Worm (Caenorhabditis elegans) whole organism, L4 larva: Measurements from ENCODE around the gene srh-70.

Source experiments
- F37D6.2 ChIP-seq: sonication (generic microtip); optimal IDR thresholded peaks from 2 replicates; lab custom pipeline; 2016; ENCODE audit warnings: mild to moderate bottlenecking, missing genetic modification characterization, missing compliant biosample characterization
- R02D3.7 ChIP-seq: fragments of 150-350 bp; sonication (generic microtip); optimal IDR thresholded peaks from 3 replicates; lab custom pipeline; 2014; ENCODE audit warnings: missing biosample characterization, missing genetic modification characterization
- Y75B8A.6 ChIP-seq: fragments of 200-800 bp; sonication (Bioruptor generic); IDR thresholded peaks from 2 replicates; pipeline ENCODE4 v1.3.6; 2022; ENCODE audit warnings: missing genetic modification reagents, missing genetic modification characterization, missing compliant biosample characterization
- aly-2 ChIP-seq: sonication (generic microtip); optimal IDR thresholded peaks from 2 replicates; lab custom pipeline; 2018; ENCODE audit warnings: missing biosample characterization, missing genetic modification characterization
- ama-1 ChIP-seq: fragments of 150-350 bp; optimal IDR thresholded peaks from 2 replicates; lab custom pipeline; 2014; ENCODE audit warnings: inconsistent platforms, mixed read lengths
- attf-4 ChIP-seq: sonication (generic microtip); optimal IDR thresholded peaks from 3 replicates; lab custom pipeline; 2017; ENCODE audit warnings: missing biosample characterization, missing genetic modification characterization
- ceh-82 ChIP-seq: sonication (generic microtip); optimal IDR thresholded peaks from 2 replicates; lab custom pipeline; 2017; ENCODE audit warnings: missing biosample characterization, missing genetic modification characterization
- daf-12 ChIP-seq: fragments of 150-350 bp; optimal IDR thresholded peaks from 2 replicates; lab custom pipeline; 2014; ENCODE audit warnings: missing biosample characterization, missing genetic modification reagents, missing genetic modification characterization
- daf-19 ChIP-seq: fragments of 200-800 bp; sonication (Bioruptor generic); conservative IDR thresholded peaks from 2 replicates; pipeline ENCODE4 v1.3.6; 2022; ENCODE audit warnings: missing genetic modification characterization, missing compliant biosample characterization
- dmd-6 ChIP-seq: fragments of 200-800 bp; sonication (Bioruptor generic); IDR thresholded peaks from 2 replicates; pipeline ENCODE4 v1.3.6; 2022; ENCODE audit warnings: missing genetic modification reagents, missing genetic modification characterization, missing compliant biosample characterization
- dmd-8 ChIP-seq: fragments of 200-800 bp; sonication (Bioruptor generic); IDR thresholded peaks from 2 replicates; pipeline ENCODE4 v1.3.6; 2022; ENCODE audit warnings: missing genetic modification characterization, missing compliant biosample characterization
- dpl-1 ChIP-seq: fragments of 150-350 bp; optimal IDR thresholded peaks from 2 replicates; lab custom pipeline; 2014; ENCODE audit warnings: missing biosample characterization, missing genetic modification reagents, missing genetic modification characterization
- fkh-10 ChIP-seq: fragments of 150-350 bp; optimal IDR thresholded peaks from 2 replicates; lab custom pipeline; 2014; ENCODE audit warnings: missing biosample characterization, missing genetic modification reagents, missing genetic modification characterization
- hmg-1.1 ChIP-seq: fragments of 200-800 bp; sonication (Bioruptor generic); IDR thresholded peaks from 2 replicates; pipeline ENCODE4 v1.3.6; 2022; ENCODE audit warnings: missing genetic modification reagents, missing genetic modification characterization, missing compliant biosample characterization
- lim-7 ChIP-seq: fragments of 200-800 bp; sonication (Bioruptor generic); IDR thresholded peaks from 2 replicates; pipeline ENCODE4 v1.3.6; 2022; ENCODE audit warnings: missing genetic modification characterization, missing compliant biosample characterization
- lin-15B ChIP-seq: fragments of 150-350 bp; sonication (generic microtip); optimal IDR thresholded peaks from 3 replicates; lab custom pipeline; 2014; ENCODE audit warnings: missing biosample characterization, missing genetic modification characterization
- lin-29 ChIP-seq: fragments of 200-800 bp; sonication (Bioruptor generic); IDR thresholded peaks from 2 replicates; pipeline ENCODE4 v1.3.6; 2022; ENCODE audit warnings: missing genetic modification reagents, missing genetic modification characterization, missing compliant biosample characterization
- lin-39 ChIP-seq: fragments of 150-350 bp; optimal IDR thresholded peaks from 2 replicates; lab custom pipeline; 2014; ENCODE audit warnings: missing biosample characterization, missing genetic modification reagents, missing genetic modification characterization
- lir-3 ChIP-seq: sonication (generic microtip); optimal IDR thresholded peaks from 2 replicates; lab custom pipeline; 2016; ENCODE audit warnings: mild to moderate bottlenecking, missing genetic modification characterization, missing compliant biosample characterization
- lsy-2 ChIP-seq, 2 experiments: fragments of 150-350 bp in 1 of 2; sonication (generic microtip) in 1 of 2; optimal IDR thresholded peaks; 2 replicates each; lab custom pipeline; 2014 to 2017; ENCODE audit warnings: missing biosample characterization in 2 of 2, missing genetic modification characterization in 2 of 2
- mes-2 ChIP-seq: sonication (generic microtip); optimal IDR thresholded peaks from 2 replicates; lab custom pipeline; 2016; ENCODE audit warnings: missing genotype, mild to moderate bottlenecking, missing genetic modification characterization, missing compliant biosample characterization; ENCODE audit not compliant: poor library complexity, severe bottlenecking
- mxl-2 ChIP-seq: fragments of 200-800 bp; sonication (Bioruptor generic); conservative IDR thresholded peaks from 2 replicates; pipeline ENCODE4 v1.3.6; 2022; ENCODE audit warnings: missing genetic modification reagents, missing genetic modification characterization, missing compliant biosample characterization
- nhr-102 ChIP-seq: sonication (generic microtip); optimal IDR thresholded peaks from 2 replicates; lab custom pipeline; 2016; ENCODE audit warnings: mild to moderate bottlenecking, missing genetic modification characterization, moderate library complexity, missing compliant biosample characterization
- nhr-11 ChIP-seq: fragments of 150-350 bp; optimal IDR thresholded peaks from 2 replicates; lab custom pipeline; 2014; ENCODE audit warnings: missing biosample characterization, missing genetic modification characterization
- nhr-111 ChIP-seq: fragments of 200-800 bp; sonication (Bioruptor generic); optimal IDR thresholded peaks from 2 replicates; lab custom pipeline; 2018; ENCODE audit warnings: mild to moderate bottlenecking, missing genetic modification characterization, missing compliant biosample characterization
- nhr-76 ChIP-seq: fragments of 150-350 bp; optimal IDR thresholded peaks from 2 replicates; lab custom pipeline; 2014; ENCODE audit warnings: missing biosample characterization, missing genetic modification characterization
- rbr-2 ChIP-seq: sonication (generic microtip); optimal IDR thresholded peaks from 2 replicates; lab custom pipeline; 2016; ENCODE audit warnings: missing genotype, missing genetic modification characterization, missing compliant biosample characterization
- sdz-12 ChIP-seq: fragments of 200-800 bp; sonication (Bioruptor generic); optimal IDR thresholded peaks from 2 replicates; lab custom pipeline; 2018; ENCODE audit warnings: mild to moderate bottlenecking, missing genetic modification characterization, missing compliant biosample characterization
- set-16 ChIP-seq: fragments of 200-800 bp; sonication (Bioruptor generic); IDR thresholded peaks from 2 replicates; pipeline ENCODE4 v1.3.6; 2022; ENCODE audit warnings: missing genetic modification reagents, missing genetic modification characterization, missing compliant biosample characterization
- skn-1 ChIP-seq: fragments of 150-350 bp; optimal IDR thresholded peaks from 2 replicates; lab custom pipeline; 2014; ENCODE audit warnings: missing biosample characterization, missing genetic modification characterization
- snpc-1.2 ChIP-seq: fragments of 200-800 bp; sonication (Bioruptor generic); IDR thresholded peaks from 2 replicates; pipeline ENCODE4 v1.3.6; 2022; ENCODE audit warnings: missing genetic modification reagents, missing genetic modification characterization, missing compliant biosample characterization
- spr-1 ChIP-seq: sonication (generic microtip); optimal IDR thresholded peaks from 2 replicates; lab custom pipeline; 2016; ENCODE audit warnings: mild to moderate bottlenecking, missing genetic modification characterization, missing compliant biosample characterization
- unc-130 ChIP-seq: sonication (generic microtip); optimal IDR thresholded peaks from 2 replicates; lab custom pipeline; 2016; ENCODE audit warnings: missing genetic modification reagents, missing genetic modification characterization, missing compliant biosample characterization
- unc-62 ChIP-seq, 3 experiments: fragments of 150-350 bp in 1 of 3; sonication (generic microtip); optimal IDR thresholded peaks in 2 of 3; peaks in 1 of 3; 1 replicate in 1 of 3; 2 replicates in 2 of 3; lab custom pipeline; 2014 to 2017; ENCODE audit warnings: missing biosample characterization in 3 of 3, missing genetic modification characterization in 3 of 3, missing genetic modification reagents in 3 of 3, missing genotype in 1 of 3
- zfp-2 ChIP-seq: sonication (generic microtip); optimal IDR thresholded peaks from 2 replicates; lab custom pipeline; 2016; ENCODE audit warnings: mild to moderate bottlenecking, missing genetic modification characterization, missing compliant biosample characterization
- zfp-3 ChIP-seq: fragments of 200-800 bp; sonication (Bioruptor generic); conservative IDR thresholded peaks from 2 replicates; pipeline ENCODE4 v1.3.6; 2022; ENCODE audit warnings: missing genetic modification reagents, missing genetic modification characterization, missing compliant biosample characterization
- ztf-11 ChIP-seq: fragments of 150-350 bp; optimal IDR thresholded peaks from 2 replicates; lab custom pipeline; 2014; ENCODE audit warnings: missing biosample characterization, missing genetic modification characterization
- ztf-7 ChIP-seq: fragments of 150-350 bp; optimal IDR thresholded peaks from 2 replicates; lab custom pipeline; 2014; ENCODE audit warnings: missing biosample characterization, missing genetic modification characterization

Gene srh-70

DNA sequence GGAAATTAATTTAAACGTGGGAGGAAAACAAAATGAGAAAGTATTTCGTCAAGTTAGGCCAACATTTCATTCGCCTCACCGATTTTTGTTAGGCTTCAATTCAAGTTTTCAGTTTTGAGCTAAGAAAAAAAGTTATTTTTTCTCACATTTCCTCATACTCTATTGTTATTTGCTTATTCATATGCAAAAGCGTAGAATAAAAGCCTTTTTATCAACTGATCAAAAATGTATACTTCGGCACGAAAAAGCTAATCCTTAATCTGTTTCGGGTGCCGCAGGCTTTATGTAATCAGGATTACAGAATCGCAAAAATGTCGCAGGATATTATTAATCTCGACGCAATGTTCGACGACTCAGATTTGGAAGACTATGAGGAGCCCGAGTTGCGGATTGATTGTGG is 28.8 kb downstream of the srh-70 start, which contains the start of gene T21B4.15:
Gene T21B4.15 (plus strand): TSS at position 301 of the 400 bp plus-strand sequence.
- TF ChIP-seq dmd-6 (GFP tag; lab: Robert Waterston, UW), result no peak
- TF ChIP-seq nhr-11 (tag; lab: Kevin White, UChicago), result no peak
- no peak for TF ChIP-seq aly-2 (tag; lab: Kevin White, UChicago)
- no peak for TF ChIP-seq R02D3.7 (tag; lab: Kevin White, UChicago)
- no peak for TF ChIP-seq skn-1 (tag; lab: Kevin White, UChicago)
- no peak for TF ChIP-seq lsy-2 (tag; optimal IDR thresholded peaks at IDR 0.05; lab: Kevin White, UChicago)
- no peak for TF ChIP-seq zfp-2 (tag; lab: Kevin White, UChicago)
- no peak for TF ChIP-seq nhr-102 (tag; lab: Kevin White, UChicago)
- TF ChIP-seq fkh-10 (GFP tag; lab: Kevin White, UChicago), result no peak
- no peak for TF ChIP-seq F37D6.2
- no peak for TF ChIP-seq ztf-7 (tag; lab: Kevin White, UChicago)
- TF ChIP-seq unc-62 (GFP tag; optimal IDR thresholded peaks at IDR 0.05 in 1 of 2; lab: Kevin White, UChicago), result no peak
- TF ChIP-seq unc-62 (tag; optimal IDR thresholded peaks at IDR 0.05; lab: Kevin White, UChicago), result no peak

DNA sequence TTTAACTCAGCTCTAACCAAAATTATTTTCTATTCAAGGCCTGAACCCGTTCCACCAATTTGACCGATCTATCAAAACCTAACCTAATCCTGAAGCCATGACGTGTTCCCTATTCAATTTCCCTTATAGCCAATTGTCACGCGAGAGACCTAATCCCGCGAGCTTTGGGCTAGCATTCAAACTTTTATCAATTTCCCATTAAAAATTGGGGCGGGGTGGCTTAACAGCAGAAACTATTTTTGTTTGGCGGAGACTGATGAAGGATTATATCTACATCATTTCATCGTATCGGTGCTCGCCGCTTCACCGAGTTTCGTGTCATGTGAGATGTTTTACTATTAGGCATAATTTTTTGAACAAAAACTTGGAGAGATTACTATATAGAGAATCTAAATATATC is 29.8 kb downstream of the srh-70 start:
- TF ChIP-seq daf-19 (no peak), sdz-12 (GFP tag; lab: Kevin White, UChicago) (no peak), ztf-11 (tag; lab: Kevin White, UChicago) (no peak), ama-1 (no peak), dmd-6 (GFP tag; lab: Robert Waterston, UW) (no peak), ceh-82 (tag; lab: Kevin White, UChicago) (no peak), lsy-2 (tag; optimal IDR thresholded peaks at IDR 0.05; lab: Kevin White, UChicago) (no peak), ztf-7 (tag; lab: Kevin White, UChicago) (no peak), unc-62 (GFP tag; optimal IDR thresholded peaks at IDR 0.05 in 1 of 2; lab: Kevin White, UChicago) (no peak), unc-62 (tag; optimal IDR thresholded peaks at IDR 0.05; lab: Kevin White, UChicago) (no peak), snpc-1.2 (GFP tag; lab: Robert Waterston, UW) (no peak), daf-12 (tag; lab: Kevin White, UChicago) (no peak), mes-2 (tag; lab: Kevin White, UChicago) (no peak), dpl-1 (GFP tag; lab: Kevin White, UChicago) (no peak), lim-7 (GFP tag; lab: Robert Waterston, UW) (no peak), dmd-8 (GFP tag; lab: Robert Waterston, UW) (no peak), lin-15B (tag; lab: Kevin White, UChicago) (no peak), attf-4 (tag; lab: Kevin White, UChicago) (no peak), unc-130 (GFP tag; lab: Kevin White, UChicago) (no peak), zfp-3 (GFP tag; lab: Robert Waterston, UW) (no peak)
- TF ChIP-seq, all 104 proteins: peak for 0

DNA sequence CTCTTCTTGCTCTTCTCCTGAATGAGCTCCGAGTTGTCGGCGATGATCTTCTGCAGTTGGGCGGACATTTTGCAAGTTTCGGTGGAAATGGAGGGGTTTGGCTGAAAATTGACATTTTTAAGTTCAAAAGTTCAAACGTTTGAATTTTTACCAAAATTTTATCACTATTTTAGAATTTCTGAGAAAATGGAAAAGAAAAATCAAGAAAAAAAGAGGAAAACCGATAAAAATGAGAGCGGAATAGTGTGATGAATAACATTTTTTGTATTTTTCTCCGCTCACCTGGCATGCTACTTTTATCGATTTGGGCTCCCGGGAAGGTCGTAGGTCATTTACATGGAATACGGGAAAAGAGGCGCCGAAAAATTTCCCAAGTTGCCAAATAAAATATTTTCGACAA is 33.6 kb downstream of the srh-70 start, which contains the start of gene F15A4.10:
Gene F15A4.10 (minus strand): TSS at position 101 of the 400 bp plus-strand sequence.
- TF ChIP-seq set-16 (0 out of 2 replicates have a peak, but pooled peaks have one; percentile 0), Y75B8A.6 (GFP tag; lab: Robert Waterston, UW) (no peak)

DNA sequence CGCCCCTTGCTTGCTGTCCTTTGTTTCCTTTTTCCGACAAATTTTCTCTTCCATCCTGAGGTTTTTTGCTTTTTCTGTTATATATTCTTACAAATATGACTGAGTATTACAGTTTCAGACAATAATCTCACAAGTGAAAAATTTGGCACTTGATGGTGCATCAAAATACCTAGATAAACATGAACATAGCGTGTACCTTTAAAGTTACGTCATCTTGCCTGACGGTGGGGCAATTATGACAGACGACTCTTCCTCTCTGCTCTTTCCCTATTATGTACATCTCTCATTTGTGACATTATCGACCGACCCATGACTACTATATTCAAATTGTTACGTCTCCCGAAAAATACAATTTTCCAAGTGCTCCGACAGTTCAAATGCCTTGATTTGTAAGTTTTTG is 36.0 kb downstream of the srh-70 start, which contains the start of gene fbxb-102:
Gene fbxb-102 (plus strand): TSS at position 301 of the 400 bp plus-strand sequence.
- TF ChIP-seq mxl-2 (GFP tag; lab: Robert Waterston, UW) (no peak), mes-2 (tag; lab: Kevin White, UChicago) (no peak), rbr-2 (tag; lab: Kevin White, UChicago) (no peak), daf-19 (no peak), nhr-111 (no peak), lin-39 (no peak), lir-3 (tag; lab: Kevin White, UChicago) (no peak), nhr-76 (tag; lab: Kevin White, UChicago) (no peak), nhr-102 (tag; lab: Kevin White, UChicago) (no peak), spr-1 (tag; lab: Kevin White, UChicago) (no peak), hmg-1.1 (no peak), lin-29 (GFP tag; lab: Robert Waterston, UW) (no peak)
